Worm (Caenorhabditis elegans): ENCODE results near the gene grd-1.

DNA sequence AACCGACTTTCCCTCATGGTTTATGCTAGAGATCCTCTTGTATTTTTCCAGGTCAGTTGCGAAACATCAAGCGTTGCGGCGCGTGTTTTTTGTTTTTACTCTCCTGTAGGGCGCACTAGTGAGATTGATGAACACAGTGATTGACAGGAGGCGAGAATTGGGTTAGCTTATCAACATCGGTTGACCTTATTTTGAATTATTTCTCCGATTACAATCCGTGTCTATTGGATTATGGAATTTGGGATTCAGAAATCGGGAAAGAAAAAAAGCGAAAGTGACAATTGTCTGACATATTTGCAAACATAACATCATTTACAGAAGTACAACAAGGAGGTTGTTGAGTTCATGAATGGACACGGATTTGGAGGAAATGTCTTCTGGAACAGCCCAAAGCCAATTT is 48.3 kb upstream of the grd-1 start:
- TF ChIP-seq him-1 (tag; optimal IDR thresholded peaks at IDR 0.05) (no peak), W03F9.2 (tag; optimal IDR thresholded peaks at IDR 0.05) (no peak)
